Worm (Caenorhabditis elegans) whole organism, early embryonic: ENCODE measurements around the gene cal-8.

Experiments used
- B0310.2 ChIP-seq: sonication (generic microtip); optimal IDR thresholded peaks from 2 replicates; lab custom pipeline; 2016; ENCODE audit warnings: mild to moderate bottlenecking, missing genetic modification characterization, missing compliant biosample characterization
- F13C5.2 ChIP-seq: sonication (generic microtip); optimal IDR thresholded peaks from 2 replicates; lab custom pipeline; 2017; ENCODE audit warnings: mild to moderate bottlenecking, missing genetic modification characterization, inconsistent platforms, missing compliant biosample characterization
- aly-1 ChIP-seq: sonication (generic microtip); optimal IDR thresholded peaks from 2 replicates; lab custom pipeline; 2016; ENCODE audit warnings: missing genetic modification characterization, missing compliant biosample characterization
- ama-1 ChIP-seq: fragments of 150-350 bp; optimal IDR thresholded peaks from 2 replicates; lab custom pipeline; 2014
- ceh-13 ChIP-seq: fragments of 200-800 bp; sonication (Bioruptor generic); optimal IDR thresholded peaks from 2 replicates; lab custom pipeline; 2018; ENCODE audit warnings: mild to moderate bottlenecking, missing genetic modification characterization, missing compliant biosample characterization
- ceh-36 ChIP-seq: sonication (generic microtip); optimal IDR thresholded peaks from 2 replicates; lab custom pipeline; 2016; ENCODE audit warnings: missing genetic modification characterization, inconsistent platforms, missing compliant biosample characterization
- ets-7 ChIP-seq: sonication (generic microtip); optimal IDR thresholded peaks from 2 replicates; lab custom pipeline; 2016; ENCODE audit warnings: missing genotype, missing genetic modification characterization, missing compliant biosample characterization
- flt-1 ChIP-seq: fragments of 200-800 bp; sonication (Bioruptor generic); IDR thresholded peaks from 2 replicates; pipeline ENCODE4 v1.3.6; 2022; ENCODE audit warnings: missing genetic modification characterization, missing compliant biosample characterization
- hmbx-1 ChIP-seq: sonication (generic microtip); optimal IDR thresholded peaks from 2 replicates; lab custom pipeline; 2016; ENCODE audit warnings: mild to moderate bottlenecking, missing genetic modification characterization, missing compliant biosample characterization
- hmg-4 ChIP-seq: fragments of 200-800 bp; sonication (Bioruptor generic); optimal IDR thresholded peaks from 2 replicates; lab custom pipeline; 2018; ENCODE audit warnings: mild to moderate bottlenecking, missing genetic modification characterization, missing compliant biosample characterization
- hnd-1 ChIP-seq: sonication (generic microtip); optimal IDR thresholded peaks from 2 replicates; lab custom pipeline; 2016; ENCODE audit warnings: missing genetic modification characterization, missing compliant biosample characterization
- pes-1 ChIP-seq: fragments of 200-800 bp; sonication (Bioruptor generic); IDR thresholded peaks from 2 replicates; pipeline ENCODE4 v1.3.6; 2022; ENCODE audit warnings: missing genetic modification reagents, missing genetic modification characterization, missing compliant biosample characterization
- scrt-1 ChIP-seq: fragments of 200-800 bp; sonication (Bioruptor generic); IDR thresholded peaks from 2 replicates; pipeline ENCODE4 v1.3.6; 2022; ENCODE audit warnings: missing genetic modification characterization, missing compliant biosample characterization
- sea-1 ChIP-seq: fragments of 200-800 bp; sonication (Bioruptor generic); conservative IDR thresholded peaks from 2 replicates; pipeline ENCODE4 v1.3.6; 2022; ENCODE audit warnings: missing genetic modification characterization, missing compliant biosample characterization
- tbx-11 ChIP-seq: fragments of 200-800 bp; sonication (Bioruptor generic); IDR thresholded peaks from 2 replicates; pipeline ENCODE4 v1.3.6; 2022; ENCODE audit warnings: missing genetic modification characterization, missing compliant biosample characterization
- tbx-37 ChIP-seq: fragments of 200-800 bp; sonication (Bioruptor generic); conservative IDR thresholded peaks from 2 replicates; pipeline ENCODE4 v1.3.6; 2022; ENCODE audit warnings: missing genetic modification reagents, missing genetic modification characterization, missing compliant biosample characterization
- tra-4 ChIP-seq: sonication (generic microtip); optimal IDR thresholded peaks from 2 replicates; lab custom pipeline; 2017; ENCODE audit warnings: missing genetic modification characterization, missing compliant biosample characterization

The cal-8 gene

ce11 chrII:5503760-5504159, 21.9 kb upstream of the cal-8 start, which contains the start of gene cyp-44A1:
Gene cyp-44A1, plus strand, starts transcription at chrII:5504044.
- no peak for TF ChIP-seq tra-4 (tag; lab: Kevin White, UChicago)
- TF ChIP-seq hnd-1 (tag; lab: Kevin White, UChicago) = no peak
- TF ChIP-seq F13C5.2 (tag; lab: Kevin White, UChicago) = no peak
- TF ChIP-seq ceh-36 = no peak
- no peak for TF ChIP-seq tbx-37 (GFP tag; lab: Robert Waterston, UW)
- no peak for TF ChIP-seq ets-7 (tag; lab: Kevin White, UChicago)
- TF ChIP-seq aly-1 (tag; lab: Kevin White, UChicago) = no peak
- TF ChIP-seq tbx-11 = no peak
- TF ChIP-seq hmbx-1 (tag; lab: Kevin White, UChicago) = no peak
- TF ChIP-seq scrt-1 (GFP tag; lab: Robert Waterston, UW) = no peak
- no peak for TF ChIP-seq ama-1
- no peak for TF ChIP-seq pes-1
- TF ChIP-seq hmg-4 (GFP tag; lab: Kevin White, UChicago) = no peak
- no peak for TF ChIP-seq sea-1 (GFP tag; lab: Robert Waterston, UW)
- TF ChIP-seq flt-1 (GFP tag; lab: Robert Waterston, UW) = no peak
- no peak for TF ChIP-seq ceh-13 (GFP tag; lab: Kevin White, UChicago)
- no peak for TF ChIP-seq B0310.2 (tag; lab: Kevin White, UChicago)

DNA sequence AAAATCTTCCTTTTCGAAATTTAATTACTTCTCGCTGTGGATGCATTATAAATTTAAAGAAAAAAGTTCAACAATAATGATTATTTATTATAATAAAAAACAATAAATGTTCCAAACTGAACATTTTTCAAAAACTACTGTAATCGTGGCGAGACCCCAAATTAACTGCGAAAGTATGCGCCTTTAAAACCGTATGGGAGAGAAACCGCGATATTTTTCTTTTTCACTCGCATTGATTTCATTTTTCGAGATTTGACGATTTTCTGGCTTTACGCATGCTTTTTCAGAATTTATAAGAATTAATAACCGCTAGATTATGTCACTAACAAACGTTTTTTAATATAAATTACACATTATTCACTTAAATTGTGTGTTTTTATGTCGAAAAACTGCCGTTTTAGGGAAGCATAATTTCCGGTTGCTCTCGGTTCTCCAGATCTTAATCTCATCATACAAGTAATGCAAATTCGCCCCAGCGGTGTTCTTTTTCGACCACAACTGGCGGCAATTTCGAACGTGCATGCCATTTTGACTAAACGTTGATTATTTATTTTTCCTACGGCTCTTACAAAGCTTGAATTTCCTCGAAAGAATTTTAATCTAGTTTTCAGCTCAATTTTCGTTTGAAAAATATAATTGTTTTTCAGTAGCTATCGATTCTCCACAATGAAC, 19.3 kb upstream of the cal-8 start, which contains the start of gene F12A10.8:
Gene F12A10.8, minus strand, starts transcription at position 79 of the 672 bp plus-strand sequence.
- TF ChIP-seq F13C5.2 (tag; lab: Kevin White, UChicago) (no peak), pes-1 (no peak), tra-4 (tag; lab: Kevin White, UChicago) (no peak), ama-1 (no peak), tbx-37 (GFP tag; lab: Robert Waterston, UW) (no peak), sea-1 (GFP tag; lab: Robert Waterston, UW) (no peak), hmbx-1 (tag; lab: Kevin White, UChicago) (no peak)

- TF ChIP-seq F13C5.2 (tag; lab: Kevin White, UChicago) = no peak
- TF ChIP-seq hnd-1 (tag; lab: Kevin White, UChicago) = no peak
- TF ChIP-seq pes-1 = no peak
- no peak for TF ChIP-seq tra-4 (tag; lab: Kevin White, UChicago)
- no peak for TF ChIP-seq ets-7 (tag; lab: Kevin White, UChicago)
- TF ChIP-seq hmbx-1 (tag; lab: Kevin White, UChicago) = no peak
- TF ChIP-seq B0310.2 (tag; lab: Kevin White, UChicago) = no peak
Observed at ce11 chrII:5500470-5500869, 18.6 kb upstream of the cal-8 start, which contains the start of gene fzy-1. Gene fzy-1, plus strand, starts transcription at chrII:5500770.

- TF ChIP-seq ama-1 (no peak), sea-1 (GFP tag; lab: Robert Waterston, UW) (no peak), F13C5.2 (tag; lab: Kevin White, UChicago) (no peak), ets-7 (tag; lab: Kevin White, UChicago) (no peak), aly-1 (tag; lab: Kevin White, UChicago) (no peak), tra-4 (tag; lab: Kevin White, UChicago) (no peak), hmbx-1 (tag; lab: Kevin White, UChicago) (no peak), ceh-36 (no peak)
Observed at ce11 chrII:5498156-5498739, 16.4 kb upstream of the cal-8 start, which contains the start of the genes suex-1 and F12A10.9. Gene suex-1, minus strand, starts transcription at chrII:5498256. Gene F12A10.9, plus strand, starts transcription at chrII:5498689.

- TF ChIP-seq B0310.2 (tag; lab: Kevin White, UChicago) = no peak
- TF ChIP-seq ama-1 = no peak
- TF ChIP-seq pes-1 = no peak
- TF ChIP-seq flt-1 (GFP tag; lab: Robert Waterston, UW) = no peak
- no peak for TF ChIP-seq F13C5.2 (tag; lab: Kevin White, UChicago)
- TF ChIP-seq hnd-1 (tag; lab: Kevin White, UChicago) = no peak
- TF ChIP-seq scrt-1 (GFP tag; lab: Robert Waterston, UW) = no peak
- TF ChIP-seq tbx-11 = no peak
- TF ChIP-seq ceh-36 = no peak
- no peak for TF ChIP-seq tra-4 (tag; lab: Kevin White, UChicago)
- TF ChIP-seq ceh-13 (GFP tag; lab: Kevin White, UChicago) = no peak
- TF ChIP-seq hmg-4 (GFP tag; lab: Kevin White, UChicago) = no peak
- no peak for TF ChIP-seq sea-1 (GFP tag; lab: Robert Waterston, UW)
- TF ChIP-seq hmbx-1 (tag; lab: Kevin White, UChicago) = no peak
- TF ChIP-seq tbx-37 (GFP tag; lab: Robert Waterston, UW) = no peak
Observed at ce11 chrII:5497541-5497940, 15.7 kb upstream of the cal-8 start.

- no peak for TF ChIP-seq ceh-36
- TF ChIP-seq ama-1 = no peak
- no peak for TF ChIP-seq hnd-1 (tag; lab: Kevin White, UChicago)
- TF ChIP-seq ceh-13 (GFP tag; lab: Kevin White, UChicago) = no peak
- no peak for TF ChIP-seq tra-4 (tag; lab: Kevin White, UChicago)
- TF ChIP-seq tbx-11 = no peak
- TF ChIP-seq scrt-1 (GFP tag; lab: Robert Waterston, UW) = no peak
- TF ChIP-seq tbx-37 (GFP tag; lab: Robert Waterston, UW) = no peak
- no peak for TF ChIP-seq flt-1 (GFP tag; lab: Robert Waterston, UW)
- TF ChIP-seq B0310.2 (tag; lab: Kevin White, UChicago) = no peak
- TF ChIP-seq aly-1 (tag; lab: Kevin White, UChicago) = no peak
- no peak for TF ChIP-seq pes-1
- TF ChIP-seq hmbx-1 (tag; lab: Kevin White, UChicago) = no peak
- TF ChIP-seq F13C5.2 (tag; lab: Kevin White, UChicago) = no peak
- TF ChIP-seq hmg-4 (GFP tag; lab: Kevin White, UChicago) = no peak
- TF ChIP-seq ets-7 (tag; lab: Kevin White, UChicago) = no peak
Observed at ce11 chrII:5496375-5496774, 14.5 kb upstream of the cal-8 start, which contains the start of gene F12A10.1. Gene F12A10.1, plus strand, starts transcription at chrII:5496540.
